Worm (Caenorhabditis elegans) whole organism, L3 larva: ENCODE data around the gene Y51A2B.2.

ENCODE experiments used
- ZK546.5 ChIP-seq: sonication (generic microtip); optimal IDR thresholded peaks from 2 replicates; lab custom pipeline; 2017; ENCODE audit warnings: missing biosample characterization, missing genetic modification characterization
- ama-1 ChIP-seq: fragments of 150-350 bp; optimal IDR thresholded peaks from 2 replicates; lab custom pipeline; 2018
- ceh-82 ChIP-seq: fragments of 150-350 bp; optimal IDR thresholded peaks from 2 replicates; lab custom pipeline; 2014; ENCODE audit warnings: missing biosample characterization, missing genetic modification characterization
- ceh-9 ChIP-seq: sonication (generic microtip); optimal IDR thresholded peaks from 2 replicates; lab custom pipeline; 2018; ENCODE audit warnings: missing biosample characterization, missing genetic modification characterization
- egl-27 ChIP-seq: sonication (generic microtip); optimal IDR thresholded peaks from 4 replicates; lab custom pipeline; 2017; ENCODE audit warnings: missing biosample characterization, missing genetic modification reagents, missing genetic modification characterization
- egl-5 ChIP-seq: fragments of 150-350 bp; optimal IDR thresholded peaks from 2 replicates; lab custom pipeline; 2017; ENCODE audit warnings: missing biosample characterization, missing genetic modification reagents, missing genetic modification characterization, inconsistent platforms
- elt-1 ChIP-seq: fragments of 150-350 bp; optimal IDR thresholded peaks from 2 replicates; lab custom pipeline; 2014; ENCODE audit warnings: missing biosample characterization, missing genetic modification characterization
- elt-2 ChIP-seq: sonication (generic microtip); optimal IDR thresholded peaks from 2 replicates; lab custom pipeline; 2016; ENCODE audit warnings: missing genetic modification reagents, mild to moderate bottlenecking, missing genetic modification characterization, missing compliant biosample characterization
- elt-3 ChIP-seq, 3 experiments: fragments of 150-350 bp in 1 of 3; sonication (generic microtip) in 2 of 3; optimal IDR thresholded peaks; 2 replicates in 2 of 3; 4 replicates in 1 of 3; lab custom pipeline; 2014 to 2017; ENCODE audit warnings: missing biosample characterization in 3 of 3, missing genetic modification characterization in 3 of 3
- eor-1 ChIP-seq, 2 experiments: fragments of 150-350 bp; optimal IDR thresholded peaks; 2 replicates each; lab custom pipeline; 2014 to 2018; ENCODE audit warnings: missing biosample characterization in 2 of 2, missing genetic modification characterization in 2 of 2
- fkh-10 ChIP-seq: sonication (generic microtip); optimal IDR thresholded peaks from 2 replicates; lab custom pipeline; 2017; ENCODE audit warnings: missing biosample characterization, missing genetic modification reagents, missing genetic modification characterization
- fkh-2 ChIP-seq: fragments of 150-350 bp; optimal IDR thresholded peaks from 2 replicates; lab custom pipeline; 2014; ENCODE audit warnings: missing biosample characterization, missing genetic modification reagents, missing genetic modification characterization
- fos-1 ChIP-seq: fragments of 150-350 bp; optimal IDR thresholded peaks from 2 replicates; lab custom pipeline; 2014; ENCODE audit warnings: missing biosample characterization, missing genetic modification characterization
- jun-1 ChIP-seq: fragments of 150-350 bp; optimal IDR thresholded peaks from 2 replicates; lab custom pipeline; 2014; ENCODE audit warnings: missing biosample characterization, missing genetic modification reagents, missing genetic modification characterization
- lin-39 ChIP-seq: fragments of 150-350 bp; optimal IDR thresholded peaks from 2 replicates; lab custom pipeline; 2018; ENCODE audit warnings: missing biosample characterization, missing genetic modification reagents, missing genetic modification characterization
- mdl-1 ChIP-seq: fragments of 150-350 bp; optimal IDR thresholded peaks from 2 replicates; lab custom pipeline; 2014; ENCODE audit warnings: missing biosample characterization, missing genetic modification characterization
- mml-1 ChIP-seq: fragments of 150-350 bp; sonication (generic microtip); optimal IDR thresholded peaks from 3 replicates; lab custom pipeline; 2014; ENCODE audit warnings: missing biosample characterization, missing genetic modification characterization
- nfya-1 ChIP-seq: sonication (generic microtip); optimal IDR thresholded peaks from 2 replicates; lab custom pipeline; 2017; ENCODE audit warnings: missing genetic modification characterization, mild to moderate bottlenecking, missing compliant biosample characterization, antibody characterized with exemption, moderate library complexity; ENCODE audit not compliant: insufficient read depth
- nhr-11 ChIP-seq: fragments of 150-350 bp; optimal IDR thresholded peaks from 2 replicates; lab custom pipeline; 2014; ENCODE audit warnings: missing biosample characterization, missing genetic modification characterization
- nhr-23 ChIP-seq: fragments of 150-350 bp; optimal IDR thresholded peaks from 2 replicates; lab custom pipeline; 2014; ENCODE audit warnings: missing biosample characterization, missing genetic modification reagents, missing genetic modification characterization
- nhr-237 ChIP-seq: fragments of 150-350 bp; optimal IDR thresholded peaks from 2 replicates; lab custom pipeline; 2014; ENCODE audit warnings: missing biosample characterization, missing genetic modification characterization
- nhr-25 ChIP-seq: sonication (generic microtip); optimal IDR thresholded peaks from 2 replicates; lab custom pipeline; 2017; ENCODE audit warnings: missing biosample characterization, missing genetic modification characterization
- nhr-28 ChIP-seq: fragments of 150-350 bp; optimal IDR thresholded peaks from 2 replicates; lab custom pipeline; 2014; ENCODE audit warnings: missing biosample characterization, missing genetic modification characterization
- nhr-43 ChIP-seq: sonication (generic microtip); optimal IDR thresholded peaks from 2 replicates; lab custom pipeline; 2016; ENCODE audit warnings: mild to moderate bottlenecking, missing genetic modification characterization, missing compliant biosample characterization; ENCODE audit not compliant: poor library complexity, severe bottlenecking
- nhr-67 ChIP-seq: fragments of 150-350 bp; optimal IDR thresholded peaks from 2 replicates; lab custom pipeline; 2014; ENCODE audit warnings: missing biosample characterization, missing genetic modification characterization
- nhr-76 ChIP-seq: fragments of 150-350 bp; sonication (generic microtip); optimal IDR thresholded peaks from 5 replicates; lab custom pipeline; 2014; ENCODE audit warnings: missing biosample characterization, missing genetic modification characterization
- nhr-77 ChIP-seq: fragments of 150-350 bp; optimal IDR thresholded peaks from 2 replicates; lab custom pipeline; 2014; ENCODE audit warnings: missing biosample characterization, missing genetic modification characterization
- pha-4 ChIP-seq: fragments of 150-350 bp; optimal IDR thresholded peaks from 2 replicates; lab custom pipeline; 2014; ENCODE audit warnings: missing biosample characterization, missing genetic modification reagents, missing genetic modification characterization
- pqm-1 ChIP-seq: fragments of 150-350 bp; optimal IDR thresholded peaks from 2 replicates; lab custom pipeline; 2017; ENCODE audit warnings: missing biosample characterization, missing genetic modification characterization, inconsistent platforms
- sea-2 ChIP-seq: fragments of 150-350 bp; sonication (generic microtip); optimal IDR thresholded peaks from 4 replicates; lab custom pipeline; 2014; ENCODE audit warnings: missing biosample characterization, missing genetic modification reagents, missing genetic modification characterization
- skn-1 ChIP-seq: fragments of 150-350 bp; optimal IDR thresholded peaks from 2 replicates; lab custom pipeline; 2014; ENCODE audit warnings: missing biosample characterization, missing genetic modification characterization
- snpc-4 ChIP-seq: fragments of 150-350 bp; optimal IDR thresholded peaks from 2 replicates; lab custom pipeline; 2014; ENCODE audit warnings: missing biosample characterization, missing genetic modification characterization
- unc-39 ChIP-seq: sonication (generic microtip); optimal IDR thresholded peaks from 4 replicates; lab custom pipeline; 2017; ENCODE audit warnings: missing biosample characterization, missing genetic modification characterization
- unc-62 ChIP-seq: fragments of 150-350 bp; sonication (generic microtip); optimal IDR thresholded peaks from 4 replicates; lab custom pipeline; 2014; ENCODE audit warnings: missing biosample characterization, missing genetic modification reagents, missing genetic modification characterization
- zag-1 ChIP-seq: fragments of 150-350 bp; optimal IDR thresholded peaks from 2 replicates; lab custom pipeline; 2014; ENCODE audit warnings: missing biosample characterization, missing genetic modification characterization

The Y51A2B.2 gene

ce11 chrV:18394203-18394602 is 19.9 kb downstream of the Y51A2B.2 start, which contains the start of gene Y51A2B.6:
TSS of gene Y51A2B.6 (minus strand) at chrV:18394303.
- TF ChIP-seq fkh-2: no peak
- TF ChIP-seq ceh-9 (tag; lab: Kevin White, UChicago): no peak
- TF ChIP-seq snpc-4: no peak
- TF ChIP-seq nhr-28 (tag; lab: Kevin White, UChicago): no peak
- TF ChIP-seq mdl-1 (tag; lab: Kevin White, UChicago): no peak
- no peak for TF ChIP-seq nhr-77
- no peak for TF ChIP-seq nhr-23 (tag; lab: Kevin White, UChicago)
- no peak for TF ChIP-seq elt-1 (tag; lab: Kevin White, UChicago)
- TF ChIP-seq skn-1 (tag; lab: Kevin White, UChicago): no peak

DNA sequence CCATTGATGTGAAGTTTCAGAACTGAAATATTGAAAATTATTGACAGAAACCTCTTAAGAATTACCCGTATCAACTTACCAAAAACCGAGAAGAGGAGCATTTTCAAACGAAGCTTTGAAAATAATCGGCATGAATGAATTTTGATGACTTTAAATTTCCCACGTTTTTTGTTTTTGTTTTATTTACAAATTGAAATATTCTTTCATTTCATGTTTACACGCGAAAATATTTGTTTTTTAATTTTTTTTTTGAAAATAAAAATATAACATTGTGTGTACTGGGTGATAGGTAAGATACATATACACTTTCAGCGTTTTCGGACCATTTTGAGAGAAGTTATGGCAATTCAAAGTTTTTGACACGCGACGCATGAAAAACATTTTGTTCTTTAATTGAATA is 21.4 kb downstream of the Y51A2B.2 start, which contains the start of gene Y51A2B.9:
Gene Y51A2B.9, minus strand, starts transcription at position 101 of the 400 bp plus-strand sequence.
- no peak for TF ChIP-seq egl-27
- no peak for TF ChIP-seq nhr-11 (tag; lab: Kevin White, UChicago)
- no peak for TF ChIP-seq ama-1 (lab: Kevin White, UChicago)
- no peak for TF ChIP-seq unc-62 (GFP tag; lab: Kevin White, UChicago)
- no peak for TF ChIP-seq fos-1 (tag; lab: Kevin White, UChicago)
- no peak for TF ChIP-seq eor-1 (tag; optimal IDR thresholded peaks at IDR 0.05; lab: Kevin White, UChicago)
- TF ChIP-seq elt-3 (tag; optimal IDR thresholded peaks at IDR 0.05; lab: Kevin White, UChicago): no peak
- TF ChIP-seq ZK546.5 (tag; lab: Kevin White, UChicago): no peak
- TF ChIP-seq nhr-25: no peak
- no peak for TF ChIP-seq elt-1 (tag; lab: Kevin White, UChicago)
- TF ChIP-seq fkh-2: no peak
- no peak for TF ChIP-seq nhr-67 (tag; lab: Kevin White, UChicago)
- no peak for TF ChIP-seq skn-1 (tag; lab: Kevin White, UChicago)
- no peak for TF ChIP-seq elt-2
- no peak for TF ChIP-seq nhr-28 (tag; lab: Kevin White, UChicago)
- TF ChIP-seq zag-1: no peak
- TF ChIP-seq ceh-9 (tag; lab: Kevin White, UChicago): no peak
- TF ChIP-seq lin-39 (tag; lab: Kevin White, UChicago): no peak
- no peak for TF ChIP-seq pqm-1 (tag; lab: Kevin White, UChicago)
- TF ChIP-seq jun-1 (tag; lab: Kevin White, UChicago): no peak

DNA sequence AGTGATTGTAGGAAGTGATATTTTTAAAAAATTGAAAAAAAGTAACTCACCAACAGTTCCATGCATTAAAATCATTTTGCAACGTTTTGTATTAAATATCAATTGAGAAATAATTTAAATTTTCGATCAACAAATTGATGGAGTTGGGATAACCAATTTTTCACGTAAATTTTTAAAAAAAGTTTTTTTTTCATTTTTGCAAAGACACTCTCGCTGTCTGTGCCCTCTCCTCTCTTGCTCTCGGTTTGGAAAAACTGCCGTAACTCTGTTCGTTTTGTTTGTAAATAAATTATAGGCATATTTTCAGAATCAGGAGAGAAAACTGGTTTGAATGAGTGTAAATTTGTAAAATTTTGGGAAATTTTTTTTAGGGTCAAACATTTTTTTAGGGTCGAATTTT is 23.5 kb downstream of the Y51A2B.2 start, which contains the start of gene Y51A2B.16:
Gene Y51A2B.16, minus strand, starts transcription at position 101 of the 400 bp plus-strand sequence.
- TF ChIP-seq egl-5 (tag; lab: Kevin White, UChicago) (no peak), nhr-76 (tag; lab: Kevin White, UChicago) (no peak), egl-27 (no peak), fkh-10 (GFP tag; lab: Kevin White, UChicago) (no peak), elt-2 (no peak), nhr-237 (no peak), ceh-82 (tag; lab: Kevin White, UChicago) (no peak), ZK546.5 (tag; lab: Kevin White, UChicago) (no peak), nfya-1 (tag; lab: Kevin White, UChicago) (no peak), zag-1 (no peak), elt-3 (tag; optimal IDR thresholded peaks at IDR 0.05; lab: Kevin White, UChicago) (no peak), nhr-77 (no peak), pha-4 (tag; lab: Kevin White, UChicago) (no peak), nhr-43 (tag; lab: Kevin White, UChicago) (no peak), skn-1 (tag; lab: Kevin White, UChicago) (no peak)

DNA sequence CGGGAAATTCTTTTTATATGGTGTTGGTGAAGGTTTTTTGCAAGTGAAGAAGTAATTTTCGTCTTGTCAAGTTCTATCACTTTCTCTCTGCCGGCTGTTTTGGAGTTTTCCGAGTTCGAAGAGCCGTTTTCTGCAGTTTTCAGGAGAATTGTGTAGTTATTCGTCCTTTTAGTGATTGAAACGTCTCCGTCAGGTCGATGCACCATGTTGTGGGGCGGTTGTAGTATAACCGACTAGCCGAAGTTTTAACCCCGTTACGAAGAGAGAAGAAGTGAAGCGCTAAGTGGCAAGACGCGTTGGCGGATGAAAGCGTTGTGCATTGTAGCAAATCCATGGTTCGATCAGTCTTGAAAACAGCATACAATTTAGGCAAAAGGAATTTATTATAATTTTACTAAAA is 28.4 kb downstream of the Y51A2B.2 start:
- TF ChIP-seq nhr-237 (no peak), nhr-76 (tag; lab: Kevin White, UChicago) (no peak), mml-1 (tag; lab: Kevin White, UChicago) (no peak), nhr-25 (no peak), nhr-67 (tag; lab: Kevin White, UChicago) (no peak), nfya-1 (tag; lab: Kevin White, UChicago) (no peak), snpc-4 (no peak), nhr-23 (tag; lab: Kevin White, UChicago) (no peak), sea-2 (GFP tag; lab: Kevin White, UChicago) (no peak), elt-2 (no peak), nhr-28 (tag; lab: Kevin White, UChicago) (no peak), unc-39 (tag; lab: Kevin White, UChicago) (no peak), ZK546.5 (tag; lab: Kevin White, UChicago) (no peak), eor-1 (tag; optimal IDR thresholded peaks at IDR 0.05; lab: Kevin White, UChicago) (no peak)
